Fruit fly (Drosophila melanogaster) whole organism, embryonic: ENCODE data around the gene Tengl1.

ENCODE experiments used
- CG10321 ChIP-seq: fragments of 200-800 bp; sonication (Bioruptor generic); IDR thresholded peaks from 2 replicates; pipeline ENCODE4 v1.3.6; 2022; ENCODE audit warnings: missing biosample characterization, missing genetic modification characterization
- CG10543 ChIP-seq: fragments of 200-800 bp; sonication (Bioruptor generic); optimal IDR thresholded peaks from 3 replicates; lab custom pipeline; 2017; ENCODE audit warnings: missing biosample characterization, mild to moderate bottlenecking, missing genetic modification characterization, moderate library complexity
- CG11504 ChIP-seq: fragments of 200-800 bp; sonication (Bioruptor generic); optimal IDR thresholded peaks from 3 replicates; lab custom pipeline; 2019; ENCODE audit warnings: missing biosample characterization, mild to moderate bottlenecking, missing genetic modification characterization, moderate library complexity
- CG12299 ChIP-seq: fragments of 200-800 bp; sonication (Bioruptor generic); optimal IDR thresholded peaks from 2 replicates; lab custom pipeline; 2018; ENCODE audit warnings: missing biosample characterization, mild to moderate bottlenecking, missing genetic modification characterization
- CG14860 ChIP-seq: fragments of 200-800 bp; sonication (Bioruptor generic); IDR thresholded peaks from 3 replicates; pipeline ENCODE4 v1.3.6; 2022; ENCODE audit warnings: missing biosample characterization, missing genetic modification characterization; ENCODE audit not compliant: partially characterized antibody
- CG17328 ChIP-seq: fragments of 200-800 bp; sonication (Bioruptor generic); IDR thresholded peaks from 2 replicates; pipeline ENCODE4 v1.3.6; 2022; ENCODE audit warnings: missing biosample characterization, missing genetic modification characterization
- CG17912 ChIP-seq: fragments of 200-800 bp; sonication (Bioruptor generic); optimal IDR thresholded peaks from 2 replicates; lab custom pipeline; 2018; ENCODE audit warnings: missing biosample characterization, mild to moderate bottlenecking, missing genetic modification characterization
- CG2129 ChIP-seq: fragments of 200-800 bp; sonication (Bioruptor generic); IDR thresholded peaks from 2 replicates; pipeline ENCODE4 v1.3.6; 2022; ENCODE audit warnings: missing biosample characterization, missing genetic modification characterization; ENCODE audit not compliant: partially characterized antibody
- CG2889 ChIP-seq: fragments of 200-800 bp; sonication (Bioruptor generic); IDR thresholded peaks from 3 replicates; pipeline ENCODE4 v1.3.6; 2022; ENCODE audit warnings: missing biosample characterization, missing genetic modification characterization
- CG31224 ChIP-seq: fragments of 200-800 bp; sonication (Bioruptor generic); IDR thresholded peaks from 2 replicates; pipeline ENCODE4 v1.3.6; 2022; ENCODE audit warnings: missing biosample characterization, missing genetic modification characterization
- CG32767 ChIP-seq: fragments of 200-800 bp; sonication (Bioruptor generic); IDR thresholded peaks from 2 replicates; pipeline ENCODE4 v1.3.6; 2022; ENCODE audit warnings: missing biosample characterization, missing genetic modification characterization
- CG3281 ChIP-seq: fragments of 200-800 bp; sonication (Bioruptor generic); optimal IDR thresholded peaks from 3 replicates; lab custom pipeline; 2017; ENCODE audit warnings: missing biosample characterization, mild to moderate bottlenecking, missing genetic modification characterization
- CG34376 ChIP-seq: fragments of 200-800 bp; sonication (Bioruptor generic); optimal IDR thresholded peaks from 2 replicates; lab custom pipeline; 2018; ENCODE audit warnings: missing biosample characterization, mild to moderate bottlenecking, missing genetic modification characterization
- CG42726 ChIP-seq: fragments of 200-800 bp; sonication (Bioruptor generic); IDR thresholded peaks from 2 replicates; pipeline ENCODE4 v1.3.6; 2022; ENCODE audit warnings: missing biosample characterization, missing genetic modification characterization; ENCODE audit not compliant: partially characterized antibody
- CG8924 ChIP-seq: fragments of 200-800 bp; optimal IDR thresholded peaks from 3 replicates; lab custom pipeline; 2019; ENCODE audit warnings: missing biosample characterization, mild to moderate bottlenecking, missing genetic modification characterization, moderate library complexity
- Camta ChIP-seq: fragments of 200-800 bp; sonication (Bioruptor generic); optimal IDR thresholded peaks from 2 replicates; lab custom pipeline; 2016; ENCODE audit warnings: missing biosample characterization, missing genetic modification characterization
- D19B ChIP-seq: fragments of 200-800 bp; sonication (Bioruptor generic); optimal IDR thresholded peaks from 2 replicates; lab custom pipeline; 2017; ENCODE audit warnings: missing biosample characterization, mild to moderate bottlenecking, missing genetic modification characterization
- Dip2 ChIP-seq: fragments of 200-800 bp; sonication (Bioruptor generic); IDR thresholded peaks from 2 replicates; pipeline ENCODE4 v1.3.6; 2022; ENCODE audit warnings: missing biosample characterization, missing genetic modification characterization
- Eip74EF ChIP-seq, 2 experiments: fragments of 200-800 bp in 1 of 2; fragments of >200 bp in 1 of 2; sonication (Bioruptor generic) in 1 of 2; optimal IDR thresholded peaks; 2 replicates each; lab custom pipeline; 2017 to 2019; ENCODE audit warnings: missing biosample characterization in 2 of 2, missing genetic modification characterization in 2 of 2, mild to moderate bottlenecking in 1 of 2, moderate library complexity in 1 of 2
- Elba2 ChIP-seq: fragments of 200-800 bp; sonication (Bioruptor generic); optimal IDR thresholded peaks from 3 replicates; lab custom pipeline; 2016; ENCODE audit warnings: missing biosample characterization, missing genetic modification characterization
- HLH4C ChIP-seq: fragments of 200-800 bp; sonication (Bioruptor generic); IDR thresholded peaks from 3 replicates; pipeline ENCODE4 v1.3.6; 2022; ENCODE audit warnings: missing biosample characterization, missing genetic modification characterization; ENCODE audit not compliant: partially characterized antibody
- Hand ChIP-seq: fragments of 200-800 bp; sonication (Bioruptor generic); optimal IDR thresholded peaks from 2 replicates; lab custom pipeline; 2017; ENCODE audit warnings: mild to moderate bottlenecking, missing biosample characterization, missing genetic modification reagents, missing genetic modification characterization
- Hmx ChIP-seq: fragments of 200-800 bp; sonication (Bioruptor generic); optimal IDR thresholded peaks from 2 replicates; lab custom pipeline; 2016; ENCODE audit warnings: missing biosample characterization, missing genetic modification characterization
- Hr39 ChIP-seq: fragments of >200 bp; optimal IDR thresholded peaks from 2 replicates; lab custom pipeline; 2017
- Jarid2 ChIP-seq: fragments of 200-800 bp; sonication (Bioruptor generic); optimal IDR thresholded peaks from 3 replicates; lab custom pipeline; 2017; ENCODE audit warnings: mild to moderate bottlenecking, missing biosample characterization, missing genetic modification reagents, missing genetic modification characterization
- Oli ChIP-seq: fragments of 200-800 bp; sonication (Bioruptor generic); optimal IDR thresholded peaks from 2 replicates; lab custom pipeline; 2018; ENCODE audit warnings: missing biosample characterization, mild to moderate bottlenecking, missing genetic modification characterization, moderate library complexity
- crp ChIP-seq, 2 experiments: fragments of 200-800 bp; sonication (Bioruptor generic); optimal IDR thresholded peaks; 2 replicates in 1 of 2; 3 replicates in 1 of 2; lab custom pipeline; 2017; ENCODE audit warnings: missing biosample characterization in 2 of 2, missing genetic modification characterization in 2 of 2, mild to moderate bottlenecking in 1 of 2, moderate library complexity in 1 of 2
- dimm ChIP-seq: fragments of 200-800 bp; sonication (Bioruptor generic); IDR thresholded peaks from 2 replicates; pipeline ENCODE4 v1.3.6; 2022; ENCODE audit warnings: missing biosample characterization, missing genetic modification characterization
- disco-r ChIP-seq: fragments of 200-800 bp; sonication (Bioruptor generic); optimal IDR thresholded peaks from 2 replicates; lab custom pipeline; 2016; ENCODE audit warnings: missing biosample characterization, missing genetic modification characterization
- dm ChIP-seq: fragments of 200-800 bp; sonication (Bioruptor generic); optimal IDR thresholded peaks from 3 replicates; lab custom pipeline; 2016; ENCODE audit warnings: missing biosample characterization, missing genetic modification characterization
- emc ChIP-seq: fragments of 200-800 bp; sonication (Bioruptor generic); optimal IDR thresholded peaks from 2 replicates; lab custom pipeline; 2016; ENCODE audit warnings: missing biosample characterization, missing genetic modification characterization
- gcm2 ChIP-seq: fragments of 200-800 bp; sonication (Bioruptor generic); optimal IDR thresholded peaks from 2 replicates; lab custom pipeline; 2016; ENCODE audit warnings: missing biosample characterization, missing genetic modification characterization
- grau ChIP-seq: fragments of 200-800 bp; optimal IDR thresholded peaks from 3 replicates; lab custom pipeline; 2019; ENCODE audit warnings: missing biosample characterization, mild to moderate bottlenecking, missing genetic modification characterization, moderate library complexity
- jigr1 ChIP-seq: fragments of 200-800 bp; sonication (Bioruptor generic); IDR thresholded peaks from 3 replicates; pipeline ENCODE4 v1.3.6; 2022; ENCODE audit warnings: missing biosample characterization, missing genetic modification characterization
- lola ChIP-seq, 3 experiments: fragments of >200 bp in 2 of 3; fragments of 200-800 bp in 1 of 3; sonication (Bioruptor generic) in 1 of 3; optimal IDR thresholded peaks; 2 replicates each; lab custom pipeline; 2017 to 2019; ENCODE audit warnings: missing biosample characterization in 3 of 3, missing genetic modification characterization in 3 of 3, mild to moderate bottlenecking in 1 of 3, moderate library complexity in 1 of 3
- luna ChIP-seq: fragments of 200-800 bp; sonication (Bioruptor generic); optimal IDR thresholded peaks from 2 replicates; lab custom pipeline; 2016; ENCODE audit warnings: missing biosample characterization, missing genetic modification characterization
- mld ChIP-seq: fragments of 200-800 bp; sonication (Bioruptor generic); IDR thresholded peaks from 3 replicates; pipeline ENCODE4 v1.3.6; 2022; ENCODE audit warnings: missing biosample characterization, missing genetic modification characterization; ENCODE audit not compliant: partially characterized antibody
- odd ChIP-seq: fragments of 200-800 bp; sonication (Bioruptor generic); optimal IDR thresholded peaks from 2 replicates; lab custom pipeline; 2017; ENCODE audit warnings: missing biosample characterization, mild to moderate bottlenecking, missing genetic modification characterization
- org-1 ChIP-seq: fragments of 200-800 bp; sonication (Bioruptor generic); optimal IDR thresholded peaks from 2 replicates; lab custom pipeline; 2017; ENCODE audit warnings: missing biosample characterization, missing genetic modification characterization
- pita ChIP-seq: fragments of 200-800 bp; sonication (Bioruptor generic); optimal IDR thresholded peaks from 2 replicates; lab custom pipeline; 2017; ENCODE audit warnings: missing biosample characterization, mild to moderate bottlenecking, missing genetic modification characterization
- sens-2 ChIP-seq: fragments of 200-800 bp; sonication (Bioruptor generic); IDR thresholded peaks from 2 replicates; pipeline ENCODE4 v1.3.6; 2022; ENCODE audit warnings: missing biosample characterization, missing genetic modification characterization
- toy ChIP-seq: fragments of 200-800 bp; sonication (Bioruptor generic); IDR thresholded peaks from 2 replicates; pipeline ENCODE4 v1.3.6; 2022; ENCODE audit warnings: missing biosample characterization, missing genetic modification characterization
- trem ChIP-seq: fragments of 200-800 bp; optimal IDR thresholded peaks from 3 replicates; lab custom pipeline; 2019; ENCODE audit warnings: missing biosample characterization, mild to moderate bottlenecking, missing genetic modification characterization, moderate library complexity
- unpg ChIP-seq: fragments of 200-800 bp; sonication (Bioruptor generic); optimal IDR thresholded peaks from 3 replicates; lab custom pipeline; 2018; ENCODE audit warnings: missing biosample characterization, mild to moderate bottlenecking, missing genetic modification characterization, moderate library complexity
- wek ChIP-seq: fragments of 200-800 bp; sonication (Bioruptor generic); optimal IDR thresholded peaks from 3 replicates; lab custom pipeline; 2018; ENCODE audit warnings: missing biosample characterization, mild to moderate bottlenecking, missing genetic modification characterization, moderate library complexity
- z ChIP-seq: fragments of 200-800 bp; sonication (Bioruptor generic); IDR thresholded peaks from 3 replicates; pipeline ENCODE4 v1.3.6; 2022; ENCODE audit warnings: missing biosample characterization, missing genetic modification characterization

The Tengl1 gene

dm6 chr2L:2286773-2287172 is 46.4 kb upstream of the Tengl1 start, which contains the start of gene CG31681:
TSS of gene CG31681 (minus strand) at chr2L:2286873.
- no peak for TF ChIP-seq CG2889 (GFP tag; lab: Robert Waterston, UW)
- no peak for TF ChIP-seq Hmx
- TF ChIP-seq Dip2 (GFP tag; lab: Robert Waterston, UW): no peak
- no peak for TF ChIP-seq unpg (GFP tag; lab: Kevin White, UChicago)
- no peak for TF ChIP-seq CG10543 (GFP tag; lab: Kevin White, UChicago)
- TF ChIP-seq HLH4C (GFP tag; lab: Robert Waterston, UW): no peak
- no peak for TF ChIP-seq CG42726 (GFP tag; lab: Robert Waterston, UW)
- TF ChIP-seq CG32767 (GFP tag; lab: Robert Waterston, UW): no peak
- no peak for TF ChIP-seq CG14860 (GFP tag; lab: Robert Waterston, UW)
- no peak for TF ChIP-seq jigr1 (GFP tag; lab: Robert Waterston, UW)
- no peak for TF ChIP-seq D19B (GFP tag; lab: Kevin White, UChicago)
- no peak for TF ChIP-seq dimm (GFP tag; lab: Robert Waterston, UW)

dm6 chr2L:2284863-2285262 is 44.5 kb upstream of the Tengl1 start, which contains the start of gene CG4271:
TSS of gene CG4271 (plus strand) at chr2L:2285163.
- TF ChIP-seq trem (no peak), Eip74EF (GFP tag; optimal IDR thresholded peaks at IDR 0.05; lab: Kevin White, UChicago) (no peak), org-1 (GFP tag; lab: Kevin White, UChicago) (no peak), z (GFP tag; lab: Robert Waterston, UW) (no peak), crp (GFP tag; optimal IDR thresholded peaks at IDR 0.05; lab: Kevin White, UChicago) (no peak), wek (GFP tag; lab: Kevin White, UChicago) (no peak), toy (GFP tag; lab: Robert Waterston, UW) (no peak), emc (GFP tag; lab: Kevin White, UChicago) (no peak), CG34376 (GFP tag; lab: Kevin White, UChicago) (no peak), CG8924 (tag; lab: Kevin White, UChicago) (no peak), HLH4C (GFP tag; lab: Robert Waterston, UW) (no peak), CG10321 (no peak), grau (tag; lab: Kevin White, UChicago) (no peak), CG12299 (tag; lab: Kevin White, UChicago) (no peak), Jarid2 (GFP tag; lab: Kevin White, UChicago) (no peak), CG17912 (no peak), CG31224 (no peak)

- TF ChIP-seq CG11504 (tag; lab: Kevin White, UChicago): no peak
- no peak for TF ChIP-seq CG3281 (GFP tag; lab: Kevin White, UChicago)
- TF ChIP-seq CG17328: no peak
- TF ChIP-seq CG34376 (GFP tag; lab: Kevin White, UChicago): no peak
- no peak for TF ChIP-seq disco-r (GFP tag; lab: Kevin White, UChicago)
- no peak for TF ChIP-seq unpg (GFP tag; lab: Kevin White, UChicago)
- no peak for TF ChIP-seq gcm2 (GFP tag; lab: Kevin White, UChicago)
- TF ChIP-seq odd (GFP tag; lab: Kevin White, UChicago): no peak
Measured at dm6 chr2L:2269040-2269439, 28.6 kb upstream of the Tengl1 start, which contains the start of gene CG17242. TSS of gene CG17242 (minus strand) at chr2L:2269140.

- no peak for TF ChIP-seq luna (GFP tag; lab: Kevin White, UChicago)
- no peak for TF ChIP-seq Hand (GFP tag; lab: Kevin White, UChicago)
- no peak for TF ChIP-seq sens-2 (GFP tag; lab: Robert Waterston, UW)
- TF ChIP-seq lola (GFP tag; optimal IDR thresholded peaks at IDR 0.05; lab: Kevin White, UChicago): no peak
- no peak for TF ChIP-seq Camta (GFP tag; lab: Kevin White, UChicago)
- no peak for TF ChIP-seq mld (GFP tag; lab: Robert Waterston, UW)
- TF ChIP-seq emc (GFP tag; lab: Kevin White, UChicago): no peak
- no peak for TF ChIP-seq Elba2 (GFP tag; lab: Kevin White, UChicago)
- no peak for TF ChIP-seq pita (GFP tag; lab: Kevin White, UChicago)
- no peak for TF ChIP-seq Oli (tag; lab: Kevin White, UChicago)
- no peak for TF ChIP-seq dm (GFP tag; lab: Kevin White, UChicago)
- TF ChIP-seq CG2129: no peak
- TF ChIP-seq Hr39: no peak
Measured at dm6 chr2L:2265221-2265620, 24.8 kb upstream of the Tengl1 start, which contains the start of gene CG34049. TSS of gene CG34049 (minus strand) at chr2L:2265321.
